Worm (Caenorhabditis elegans) whole organism, early embryonic: ENCODE results near the gene angl-1.

ENCODE experiments used
- B0310.2 ChIP-seq: sonication (generic microtip); optimal IDR thresholded peaks from 2 replicates; lab custom pipeline; 2016; ENCODE audit warnings: mild to moderate bottlenecking, missing genetic modification characterization, missing compliant biosample characterization
- aly-1 ChIP-seq: sonication (generic microtip); optimal IDR thresholded peaks from 2 replicates; lab custom pipeline; 2016; ENCODE audit warnings: missing genetic modification characterization, missing compliant biosample characterization
- ama-1 ChIP-seq: fragments of 150-350 bp; optimal IDR thresholded peaks from 2 replicates; lab custom pipeline; 2014
- ceh-36 ChIP-seq: sonication (generic microtip); optimal IDR thresholded peaks from 2 replicates; lab custom pipeline; 2016; ENCODE audit warnings: missing genetic modification characterization, inconsistent platforms, missing compliant biosample characterization
- ets-7 ChIP-seq: sonication (generic microtip); optimal IDR thresholded peaks from 2 replicates; lab custom pipeline; 2016; ENCODE audit warnings: missing genotype, missing genetic modification characterization, missing compliant biosample characterization
- flt-1 ChIP-seq: fragments of 200-800 bp; sonication (Bioruptor generic); IDR thresholded peaks from 2 replicates; pipeline ENCODE4 v1.3.6; 2022; ENCODE audit warnings: missing genetic modification characterization, missing compliant biosample characterization
- hmbx-1 ChIP-seq: sonication (generic microtip); optimal IDR thresholded peaks from 2 replicates; lab custom pipeline; 2016; ENCODE audit warnings: mild to moderate bottlenecking, missing genetic modification characterization, missing compliant biosample characterization
- hmg-4 ChIP-seq: fragments of 200-800 bp; sonication (Bioruptor generic); optimal IDR thresholded peaks from 2 replicates; lab custom pipeline; 2018; ENCODE audit warnings: mild to moderate bottlenecking, missing genetic modification characterization, missing compliant biosample characterization
- tbx-11 ChIP-seq: fragments of 200-800 bp; sonication (Bioruptor generic); IDR thresholded peaks from 2 replicates; pipeline ENCODE4 v1.3.6; 2022; ENCODE audit warnings: missing genetic modification characterization, missing compliant biosample characterization
- tbx-37 ChIP-seq: fragments of 200-800 bp; sonication (Bioruptor generic); conservative IDR thresholded peaks from 2 replicates; pipeline ENCODE4 v1.3.6; 2022; ENCODE audit warnings: missing genetic modification reagents, missing genetic modification characterization, missing compliant biosample characterization

DNA sequence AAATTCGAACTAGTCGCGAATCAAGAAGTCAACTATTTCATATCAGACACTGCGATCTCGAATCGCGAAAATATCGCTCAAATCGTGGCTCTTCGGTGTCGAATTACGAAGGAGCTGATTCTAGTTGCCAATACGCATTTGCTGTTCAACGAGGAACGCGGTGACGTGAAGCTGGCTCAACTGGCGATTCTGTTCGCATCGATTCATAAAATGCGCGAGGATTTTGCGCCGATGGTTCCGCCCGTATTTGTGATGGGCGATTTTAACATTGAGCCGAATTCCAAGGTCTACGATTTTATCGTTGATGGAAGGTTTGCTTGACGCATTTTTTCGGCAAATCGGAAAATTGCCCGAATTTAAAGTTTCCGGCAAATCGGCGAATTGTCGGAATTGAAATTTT is 7.6 kb downstream of the angl-1 start:
- TF ChIP-seq B0310.2 (tag; lab: Kevin White, UChicago) (no peak), tbx-11 (GFP tag; lab: Robert Waterston, UW) (no peak), ets-7 (tag; lab: Kevin White, UChicago) (no peak), hmg-4 (GFP tag; lab: Kevin White, UChicago) (no peak), ama-1 (lab: Kevin White, UChicago) (no peak), flt-1 (GFP tag; lab: Robert Waterston, UW) (no peak), tbx-37 (GFP tag; lab: Robert Waterston, UW) (no peak), ceh-36 (tag; lab: Kevin White, UChicago) (no peak), hmbx-1 (no peak), aly-1 (no peak)
